Worm (Caenorhabditis elegans) whole organism, late embryonic: Measurements from ENCODE around the gene K09F5.4.

Experiments used
- lin-11 ChIP-seq: fragments of 200-800 bp; sonication (Bioruptor generic); optimal IDR thresholded peaks from 2 replicates; lab custom pipeline; 2018; ENCODE audit warnings: mild to moderate bottlenecking, missing genetic modification characterization, missing compliant biosample characterization
- nfya-1 ChIP-seq: sonication (generic microtip); optimal IDR thresholded peaks from 2 replicates; lab custom pipeline; 2017; ENCODE audit warnings: missing genetic modification characterization, mild to moderate bottlenecking, missing compliant biosample characterization, antibody characterized with exemption, moderate library complexity
- pha-4 ChIP-seq: fragments of 150-350 bp; optimal IDR thresholded peaks from 2 replicates; lab custom pipeline; 2018; ENCODE audit warnings: missing biosample characterization, missing genetic modification reagents, missing genetic modification characterization
- pqm-1 ChIP-seq: sonication (generic microtip); optimal IDR thresholded peaks from 2 replicates; lab custom pipeline; 2016; ENCODE audit warnings: missing genetic modification characterization, missing compliant biosample characterization

ce11 chrX:7667394-7668089 lies 43.0 kb downstream of the K09F5.4 start, which contains the start of gene F27D9.13:
- TF ChIP-seq nfya-1 (no peak), lin-11 (no peak), pqm-1 (no peak), pha-4 (tag; lab: Kevin White, UChicago) (no peak)
